Fruit fly (Drosophila melanogaster): ENCODE measurements around the gene CCHa2.

DNA sequence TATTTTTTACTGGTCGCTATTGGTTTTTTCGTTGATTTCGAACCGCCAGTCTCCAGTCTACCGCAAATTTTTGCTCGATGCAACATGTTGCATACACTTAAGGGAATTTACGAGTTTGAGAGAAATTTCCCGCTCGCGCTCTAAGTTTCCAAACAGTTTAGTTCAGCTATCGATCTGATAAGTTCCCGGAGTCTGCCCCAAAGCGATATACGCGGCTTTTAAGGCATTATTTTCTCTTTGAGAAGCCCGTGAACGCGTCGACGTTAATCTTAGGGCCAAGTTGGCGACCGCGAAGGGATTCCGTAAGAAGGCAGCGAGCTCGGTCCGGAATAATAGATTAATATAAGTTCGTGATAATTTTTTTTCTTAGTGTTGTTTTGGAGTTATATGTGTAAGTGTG is 20.1 kb downstream of the CCHa2 start:
- no peak for TF ChIP-seq cnc (optimal IDR thresholded peaks at IDR 0.05)
- no peak for TF ChIP-seq CG7045 (GFP tag; optimal IDR thresholded peaks at IDR 0.05)
- no peak for TF ChIP-seq CG12768 (GFP tag; optimal IDR thresholded peaks at IDR 0.05)
- no peak for TF ChIP-seq kay (GFP tag; ENCODE audit: borderline replicate concordance)
- TF ChIP-seq Crg-1 (GFP tag; optimal IDR thresholded peaks at IDR 0.05) = no peak
- no peak for TF ChIP-seq ovo (GFP tag; optimal IDR thresholded peaks at IDR 0.05)
- no peak for TF ChIP-seq CG1620 (GFP tag; optimal IDR thresholded peaks at IDR 0.05)
- no peak for TF ChIP-seq Clk (GFP tag; optimal IDR thresholded peaks at IDR 0.05)

Measured in whole organism, adult.